Worm (Caenorhabditis elegans): Measurements from ENCODE around the gene F10E9.11.

ce11 chrIII:8331779-8332178 is 12.7 kb upstream of the F10E9.11 start, which contains the start of the genes mrps-18A and ZC262.2:
- peak; percentile 62 for TF ChIP-seq hlh-30 (tag; optimal IDR thresholded peaks at IDR 0.05; ENCODE audit: insufficient read depth)
- no peak for TF ChIP-seq ceh-48 (tag; optimal IDR thresholded peaks at IDR 0.05)
- TF ChIP-seq elt-2 (tag; optimal IDR thresholded peaks at IDR 0.05): no peak
- TF ChIP-seq nhr-11 (tag; optimal IDR thresholded peaks at IDR 0.05): no peak
- no peak for TF ChIP-seq ama-1 (optimal IDR thresholded peaks at IDR 0.05)
- TF ChIP-seq fax-1 (tag; optimal IDR thresholded peaks at IDR 0.05): no peak

Measured in whole organism, late embryonic.